Fruit fly (Drosophila melanogaster): ENCODE measurements around the gene CG32152.

dm6 chr3L:16189058-16189924 lies 45.5 kb upstream of the CG32152 start:
- no peak for TF ChIP-seq pan (optimal IDR thresholded peaks at IDR 0.05)
- no peak for TF ChIP-seq psq (optimal IDR thresholded peaks at IDR 0.05)
- no peak for TF ChIP-seq usp (GFP tag; optimal IDR thresholded peaks at IDR 0.05)
- no peak for TF ChIP-seq CG8478 (optimal IDR thresholded peaks at IDR 0.05)
- TF ChIP-seq Dll (optimal IDR thresholded peaks at IDR 0.05): no peak
